Fruit fly (Drosophila melanogaster): ENCODE measurements around the gene mew.
A peak's percentile ranks its signal among the peaks of the same experiment; 100 is the strongest.

The mew gene

dm6 chrX:13274429-13275095, 16.3 kb upstream of the mew start (continued):
- peak; percentile 36 for TF ChIP-seq BtbVII (GFP tag; optimal IDR thresholded peaks at IDR 0.05)
- no peak for TF ChIP-seq Sry-β (GFP tag; optimal IDR thresholded peaks at IDR 0.05)
- TF ChIP-seq CG15073 (GFP tag; optimal IDR thresholded peaks at IDR 0.05): no peak
- no peak for TF ChIP-seq gce (GFP tag; IDR thresholded peaks at IDR 0.05)
- peak; percentile 76 for TF ChIP-seq grau (tag; optimal IDR thresholded peaks at IDR 0.05)
- no peak for TF ChIP-seq E2f2 (GFP tag; IDR thresholded peaks at IDR 0.05)
- peak; percentile 54 for TF ChIP-seq oc (tag; optimal IDR thresholded peaks at IDR 0.05)
- no peak for TF ChIP-seq pfk (GFP tag; optimal IDR thresholded peaks at IDR 0.05)
- TF ChIP-seq Meics (GFP tag; optimal IDR thresholded peaks at IDR 0.05): peak; percentile 58
- no peak for TF ChIP-seq emc (GFP tag; optimal IDR thresholded peaks at IDR 0.05)
- no peak for TF ChIP-seq pnt (GFP tag; optimal IDR thresholded peaks at IDR 0.05)
- no peak for TF ChIP-seq shn (GFP tag; optimal IDR thresholded peaks at IDR 0.05)
- no peak for TF ChIP-seq btn (GFP tag; optimal IDR thresholded peaks at IDR 0.05)
- peak; percentile 81 for TF ChIP-seq CG13424 (tag; optimal IDR thresholded peaks at IDR 0.05)
- TF ChIP-seq hkb (optimal IDR thresholded peaks at IDR 0.05): no peak
- 0 out of 2 replicates have a peak, but pooled peaks have one; percentile 27 for TF ChIP-seq hkb (GFP tag; IDR thresholded peaks at IDR 0.05)
- 0 out of 2 replicates have a peak, but pooled peaks have one; percentile 7 for TF ChIP-seq CG4730 (GFP tag; IDR thresholded peaks at IDR 0.05)
- peak; percentile 41; the same call in 1 of the 2 replicates for TF ChIP-seq CG32772 (GFP tag; IDR thresholded peaks at IDR 0.05)
- no peak for TF ChIP-seq CG4820 (GFP tag; optimal IDR thresholded peaks at IDR 0.05)
- no peak for TF ChIP-seq caup (GFP tag; optimal IDR thresholded peaks at IDR 0.05; ENCODE audit: severe bottlenecking)
- TF ChIP-seq crp (GFP tag; optimal IDR thresholded peaks at IDR 0.05): no peak
- TF ChIP-seq h (optimal IDR thresholded peaks at IDR 0.05): no peak
- TF ChIP-seq CG31365 (tag; optimal IDR thresholded peaks at IDR 0.05): no peak
- no peak for TF ChIP-seq fru (optimal IDR thresholded peaks at IDR 0.05)
- TF ChIP-seq Mrtf (GFP tag; IDR thresholded peaks at IDR 0.05): no peak
- TF ChIP-seq CG10979 (tag; optimal IDR thresholded peaks at IDR 0.05): peak; percentile 82
- TF ChIP-seq CHES-1-like (GFP tag; optimal IDR thresholded peaks at IDR 0.05): no peak
- peak; percentile 20 for TF ChIP-seq CG10209 (GFP tag; optimal IDR thresholded peaks at IDR 0.05)
- TF ChIP-seq CG4707 (GFP tag; optimal IDR thresholded peaks at IDR 0.05): no peak
- peak; percentile 79 for TF ChIP-seq CG15601 (tag; optimal IDR thresholded peaks at IDR 0.05)
- TF ChIP-seq CG7839 (tag; optimal IDR thresholded peaks at IDR 0.05): peak; percentile 80
- TF ChIP-seq Sox100B (GFP tag; optimal IDR thresholded peaks at IDR 0.05): peak; percentile 76
- no peak for TF ChIP-seq CG14965 (GFP tag; optimal IDR thresholded peaks at IDR 0.05; ENCODE audit: borderline replicate concordance)
- TF ChIP-seq CG12299 (tag; optimal IDR thresholded peaks at IDR 0.05): peak; percentile 15
- TF ChIP-seq jigr1 (GFP tag; IDR thresholded peaks at IDR 0.05): 0 out of 3 replicates have a peak, but pooled peaks have one; percentile 48
- TF ChIP-seq run (tag; optimal IDR thresholded peaks at IDR 0.05): peak; percentile 45
- peak in 1 of 2 experiments; percentile 76 for TF ChIP-seq bsh (GFP tag; optimal IDR thresholded peaks at IDR 0.05)
- TF ChIP-seq ro (GFP tag; IDR thresholded peaks at IDR 0.05): no peak
- 0 out of 2 replicates have a peak, but pooled peaks have one; percentile 18 for TF ChIP-seq CG10366 (GFP tag; IDR thresholded peaks at IDR 0.05)
- TF ChIP-seq CG15479 (GFP tag; optimal IDR thresholded peaks at IDR 0.05): no peak
- peak; percentile 54 for TF ChIP-seq Xbp1 (GFP tag; optimal IDR thresholded peaks at IDR 0.05)
- no peak; the same call in 1 of the 2 replicates for TF ChIP-seq seq (GFP tag; IDR thresholded peaks at IDR 0.05)
- no peak for TF ChIP-seq CG3995 (GFP tag; optimal IDR thresholded peaks at IDR 0.05)
- peak; percentile 85 for TF ChIP-seq CG18262 (tag; optimal IDR thresholded peaks at IDR 0.05)
- no peak for TF ChIP-seq pan (optimal IDR thresholded peaks at IDR 0.05)
- peak in 1 of 2 experiments; percentile 67 for TF ChIP-seq pan (GFP tag; optimal IDR thresholded peaks at IDR 0.05 in 1 of 2, IDR thresholded peaks at IDR 0.05 in 1 of 2)
- no peak for TF ChIP-seq aop (GFP tag; IDR thresholded peaks at IDR 0.05)
- TF ChIP-seq CG18599 (GFP tag; optimal IDR thresholded peaks at IDR 0.05): peak; percentile 57
- TF ChIP-seq dati (GFP tag; IDR thresholded peaks at IDR 0.05): no peak
- no peak for TF ChIP-seq jing (GFP tag; optimal IDR thresholded peaks at IDR 0.05)
